Fruit fly (Drosophila melanogaster): ENCODE results near the gene Spn.

Gene Spn

dm6 chr3L:2584119-2584805 is 30.2 kb upstream of the Spn start (continued):
- TF ChIP-seq repo (GFP tag; optimal IDR thresholded peaks at IDR 0.05): peak; percentile 55
- peak; percentile 76 to 80 for TF ChIP-seq dpn (GFP tag; optimal IDR thresholded peaks at IDR 0.05)
- TF ChIP-seq NK7.1 (GFP tag; optimal IDR thresholded peaks at IDR 0.05): peak; percentile 65
- peak; percentile 56 for TF ChIP-seq run (tag; optimal IDR thresholded peaks at IDR 0.05)
- TF ChIP-seq Rx (GFP tag; IDR thresholded peaks at IDR 0.05): peak; percentile 8; the same call in 1 of the 2 replicates
- TF ChIP-seq Fer1 (GFP tag; optimal IDR thresholded peaks at IDR 0.05): peak; percentile 90
- TF ChIP-seq CG1529 (GFP tag; optimal IDR thresholded peaks at IDR 0.05): peak; percentile 85
- TF ChIP-seq CG13424 (tag; optimal IDR thresholded peaks at IDR 0.05): peak; percentile 89
- TF ChIP-seq Atf-2 (GFP tag; optimal IDR thresholded peaks at IDR 0.05): peak; percentile 68
- peak; percentile 78 for TF ChIP-seq gcm (GFP tag; optimal IDR thresholded peaks at IDR 0.05)
- TF ChIP-seq CG12659 (GFP tag; optimal IDR thresholded peaks at IDR 0.05): peak; percentile 88
- peak; percentile 83 for TF ChIP-seq CG10147 (GFP tag; optimal IDR thresholded peaks at IDR 0.05)
- no peak for TF ChIP-seq mirr (GFP tag; optimal IDR thresholded peaks at IDR 0.05)
- TF ChIP-seq sna (GFP tag; IDR thresholded peaks at IDR 0.05; ENCODE audit: partially characterized antibody): 0 out of 2 replicates have a peak, but pooled peaks have one; percentile 33
- TF ChIP-seq CG1602 (GFP tag; optimal IDR thresholded peaks at IDR 0.05): peak; percentile 72
- peak; percentile 56 for TF ChIP-seq jing (GFP tag; optimal IDR thresholded peaks at IDR 0.05)
- TF ChIP-seq wor (GFP tag; IDR thresholded peaks at IDR 0.05): peak; percentile 65
- peak; percentile 92 for TF ChIP-seq Hmr (GFP tag; optimal IDR thresholded peaks at IDR 0.05)
- TF ChIP-seq fd3F (GFP tag; optimal IDR thresholded peaks at IDR 0.05): peak; percentile 65
- 0 out of 2 replicates have a peak, but pooled peaks have one; percentile 43 for TF ChIP-seq toy (GFP tag; IDR thresholded peaks at IDR 0.05)
- TF ChIP-seq maf-S (GFP tag; optimal IDR thresholded peaks at IDR 0.05): peak; percentile 54
- TF ChIP-seq CG5953 (GFP tag; IDR thresholded peaks at IDR 0.05): 0 out of 2 replicates have a peak, but pooled peaks have one; percentile 41
- TF ChIP-seq disco-r (GFP tag; optimal IDR thresholded peaks at IDR 0.05): peak; percentile 76
- TF ChIP-seq Kr (GFP tag; optimal IDR thresholded peaks at IDR 0.05): no peak
- TF ChIP-seq gsb-n (tag; optimal IDR thresholded peaks at IDR 0.05): peak; percentile 67
- TF ChIP-seq Med (GFP tag): peak; percentile 92
- TF ChIP-seq chinmo (GFP tag; IDR thresholded peaks at IDR 0.05; ENCODE audit: partially characterized antibody): 0 out of 4 replicates have a peak, but pooled peaks have one; percentile 72
- TF ChIP-seq Dbx (GFP tag; IDR thresholded peaks at IDR 0.05): no peak
- TF ChIP-seq CG3163 (GFP tag; optimal IDR thresholded peaks at IDR 0.05): no peak
- peak; percentile 82 for TF ChIP-seq Asciz (GFP tag; optimal IDR thresholded peaks at IDR 0.05)
- peak; percentile 61; the same call in 2 of the 3 replicates for TF ChIP-seq CG2889 (GFP tag; IDR thresholded peaks at IDR 0.05)
- no peak for TF ChIP-seq CG3065 (GFP tag; optimal IDR thresholded peaks at IDR 0.05)
- TF ChIP-seq tap (tag; optimal IDR thresholded peaks at IDR 0.05): peak; percentile 71
- TF ChIP-seq ash1 (GFP tag; optimal IDR thresholded peaks at IDR 0.05): peak; percentile 22
- TF ChIP-seq chif (GFP tag; optimal IDR thresholded peaks at IDR 0.05): peak; percentile 73 to 82
- peak; percentile 79 for TF ChIP-seq Camta (GFP tag; optimal IDR thresholded peaks at IDR 0.05)
- TF ChIP-seq CG7963 (GFP tag; IDR thresholded peaks at IDR 0.05; ENCODE audit: partially characterized antibody): no peak
- no peak for TF ChIP-seq her (GFP tag; optimal IDR thresholded peaks at IDR 0.05)
- TF ChIP-seq CG14965 (GFP tag; optimal IDR thresholded peaks at IDR 0.05; ENCODE audit: borderline replicate concordance): peak; percentile 13
- peak; percentile 46 for TF ChIP-seq CG4854 (GFP tag; optimal IDR thresholded peaks at IDR 0.05)
- peak; percentile 40 for TF ChIP-seq CG4617 (GFP tag; optimal IDR thresholded peaks at IDR 0.05; ENCODE audit: borderline replicate concordance)
- TF ChIP-seq CG30431 (GFP tag; optimal IDR thresholded peaks at IDR 0.05): peak; percentile 61
- peak; percentile 50 for TF ChIP-seq CG6854 (GFP tag; optimal IDR thresholded peaks at IDR 0.05)
- peak; percentile 55 for TF ChIP-seq Gsc (GFP tag; IDR thresholded peaks at IDR 0.05)
- no peak for TF ChIP-seq Tbp (GFP tag; optimal IDR thresholded peaks at IDR 0.05)
- no peak for TF ChIP-seq yki (optimal IDR thresholded peaks at IDR 0.05)
- peak; percentile 40 for TF ChIP-seq exex (tag; optimal IDR thresholded peaks at IDR 0.05)
- peak; percentile 75 for TF ChIP-seq CG4424 (GFP tag; optimal IDR thresholded peaks at IDR 0.05)
- peak; percentile 77; the same call in 2 of the 3 replicates for TF ChIP-seq tgo (GFP tag; IDR thresholded peaks at IDR 0.05)
